Fruit fly (Drosophila melanogaster): ENCODE measurements around the gene CG9368.

- TF ChIP-seq usp (GFP tag; optimal IDR thresholded peaks at IDR 0.05) (no peak), psq (optimal IDR thresholded peaks at IDR 0.05) (no peak), CG8478 (optimal IDR thresholded peaks at IDR 0.05) (no peak), EcR (GFP tag; optimal IDR thresholded peaks at IDR 0.05) (no peak)
These were observed 32.4 kb upstream of the CG9368 start for dm6 chr3L:19568999-19569398.
